1 fruit fly cellular context compared by ENCODE assay signal in genomic region chr2L:2365077-2365651, dm6.
A peak's percentile ranks its signal among the peaks of the same experiment; 100 is the strongest.
TF ChIP-seq lines count a peak whose summit lies in the region.

Gene Rab5 (minus strand): TSS chr2L:2365273.
Gene Axud1 (plus strand): TSS chr2L:2365345.

TF ChIP-seq in whole organism, embryonic, 481 proteins besides CTCF, POLR2A, EP300 and RAD21 (continued from another document and continues in another):
- TF ChIP-seq CG34376 (GFP tag; optimal IDR thresholded peaks at IDR 0.05; lab: Kevin White, UChicago) (no peak), CG1792 (GFP tag; optimal IDR thresholded peaks at IDR 0.05; lab: Kevin White, UChicago) (no peak), CG4360 (GFP tag; IDR thresholded peaks at IDR 0.05; lab: Robert Waterston, UW) (no peak), CG1529 (GFP tag; optimal IDR thresholded peaks at IDR 0.05; lab: Kevin White, UChicago) (no peak), NFAT (GFP tag; IDR thresholded peaks at IDR 0.05; lab: Robert Waterston, UW) (no peak), CG6813 (GFP tag; optimal IDR thresholded peaks at IDR 0.05; lab: Kevin White, UChicago) (no peak), jing (GFP tag; optimal IDR thresholded peaks at IDR 0.05; lab: Kevin White, UChicago) (no peak), sens-2 (GFP tag; IDR thresholded peaks at IDR 0.05; lab: Robert Waterston, UW) (no peak), B-H2 (GFP tag; optimal IDR thresholded peaks at IDR 0.05; lab: Kevin White, UChicago) (no peak), CG14860 (GFP tag; IDR thresholded peaks at IDR 0.05; lab: Robert Waterston, UW; ENCODE audit: partially characterized antibody) (no peak), z (GFP tag; IDR thresholded peaks at IDR 0.05; lab: Robert Waterston, UW) (no peak), CG12391 (tag; optimal IDR thresholded peaks at IDR 0.05; lab: Kevin White, UChicago) (peak; percentile 18), CG7357 (GFP tag; IDR thresholded peaks at IDR 0.05; lab: Robert Waterston, UW) (no peak), salm (tag; optimal IDR thresholded peaks at IDR 0.05; lab: Kevin White, UChicago) (no peak), tgo (GFP tag; IDR thresholded peaks at IDR 0.05; lab: Robert Waterston, UW) (no peak; the same call in 2 of the 3 replicates), CG10654 (GFP tag; optimal IDR thresholded peaks at IDR 0.05; lab: Kevin White, UChicago) (no peak), emc (GFP tag; optimal IDR thresholded peaks at IDR 0.05; lab: Kevin White, UChicago) (no peak), Hr78 (GFP tag; optimal IDR thresholded peaks at IDR 0.05; lab: Kevin White, UChicago) (no peak), CG2129 (GFP tag; IDR thresholded peaks at IDR 0.05; lab: Robert Waterston, UW; ENCODE audit: partially characterized antibody) (no peak), Mad (GFP tag; optimal IDR thresholded peaks at IDR 0.05; lab: Kevin White, UChicago) (no peak), CG2120 (GFP tag; optimal IDR thresholded peaks at IDR 0.05; lab: Kevin White, UChicago) (no peak), C15 (GFP tag; IDR thresholded peaks at IDR 0.05; lab: Robert Waterston, UW) (no peak), chm (GFP tag; IDR thresholded peaks at IDR 0.05; lab: Robert Waterston, UW) (no peak; the same call in 1 of the 2 replicates), Stat92E (GFP tag; optimal IDR thresholded peaks at IDR 0.05; lab: Kevin White, UChicago) (peak in 1 of 3 experiments; percentile 16), Poxn (GFP tag; IDR thresholded peaks at IDR 0.05; lab: Robert Waterston, UW) (no peak), ab (GFP tag; optimal IDR thresholded peaks at IDR 0.05; lab: Kevin White, UChicago) (no peak), Side (GFP tag; optimal IDR thresholded peaks at IDR 0.05; lab: Kevin White, UChicago) (peak; percentile 25), pho (GFP tag; optimal IDR thresholded peaks at IDR 0.05; lab: Kevin White, UChicago) (no peak), sob (GFP tag; IDR thresholded peaks at IDR 0.05; lab: Robert Waterston, UW) (peak; percentile 30; the same call in 1 of the 2 replicates), CG6683 (GFP tag; optimal IDR thresholded peaks at IDR 0.05; lab: Kevin White, UChicago) (no peak), abd-A (tag; optimal IDR thresholded peaks at IDR 0.05; lab: Kevin White, UChicago) (no peak), Bteb2 (GFP tag; optimal IDR thresholded peaks at IDR 0.05; lab: Kevin White, UChicago) (no peak), CG32772 (GFP tag; IDR thresholded peaks at IDR 0.05; lab: Robert Waterston, UW) (0 out of 2 replicates have a peak, but pooled peaks have one; percentile 15), ranshi (GFP tag; IDR thresholded peaks at IDR 0.05; lab: Robert Waterston, UW) (no peak), nerfin-2 (GFP tag; IDR thresholded peaks at IDR 0.05; lab: Robert Waterston, UW; ENCODE audit: partially characterized antibody) (no peak), CG12155 (GFP tag; optimal IDR thresholded peaks at IDR 0.05; lab: Kevin White, UChicago) (no peak), Eip74EF (GFP tag; optimal IDR thresholded peaks at IDR 0.05; lab: Kevin White, UChicago) (peak in 1 of 2 experiments; percentile 12), Bgb (GFP tag; IDR thresholded peaks at IDR 0.05; lab: Robert Waterston, UW; ENCODE audit: partially characterized antibody) (no peak), B-H1 (GFP tag; IDR thresholded peaks at IDR 0.05; lab: Robert Waterston, UW) (no peak), zen (tag; optimal IDR thresholded peaks at IDR 0.05; lab: Kevin White, UChicago) (no peak), CG31388 (GFP tag; optimal IDR thresholded peaks at IDR 0.05; lab: Kevin White, UChicago) (no peak), wek (GFP tag; optimal IDR thresholded peaks at IDR 0.05; lab: Kevin White, UChicago) (no peak), jigr1 (GFP tag; IDR thresholded peaks at IDR 0.05; lab: Robert Waterston, UW) (no peak), vfl (GFP tag; optimal IDR thresholded peaks at IDR 0.05; lab: Kevin White, UChicago) (no peak), CG1233 (GFP tag; optimal IDR thresholded peaks at IDR 0.05; lab: Kevin White, UChicago) (no peak), ci (GFP tag; IDR thresholded peaks at IDR 0.05; lab: Robert Waterston, UW) (0 out of 3 replicates have a peak, but pooled peaks have one; percentile 36), Max (GFP tag; optimal IDR thresholded peaks at IDR 0.05; lab: Kevin White, UChicago) (no peak), CG14014 (GFP tag; IDR thresholded peaks at IDR 0.05; lab: Robert Waterston, UW) (no peak), Ada2b (GFP tag; IDR thresholded peaks at IDR 0.05; lab: Robert Waterston, UW) (no peak), bbx (GFP tag; IDR thresholded peaks at IDR 0.05; lab: Robert Waterston, UW; ENCODE audit: partially characterized antibody) (0 out of 2 replicates have a peak, but pooled peaks have one; percentile 23), h (optimal IDR thresholded peaks at IDR 0.05; lab: Kevin White, UChicago) (no peak), CG2889 (GFP tag; IDR thresholded peaks at IDR 0.05; lab: Robert Waterston, UW) (no peak), grau (tag; optimal IDR thresholded peaks at IDR 0.05; lab: Kevin White, UChicago) (no peak), CG31224 (GFP tag; IDR thresholded peaks at IDR 0.05; lab: Robert Waterston, UW) (no peak), HLH54F (GFP tag; optimal IDR thresholded peaks at IDR 0.05; lab: Kevin White, UChicago) (no peak), CG8478 (optimal IDR thresholded peaks at IDR 0.05; lab: Kevin White, UChicago) (no peak), CG11398 (GFP tag; optimal IDR thresholded peaks at IDR 0.05; lab: Kevin White, UChicago) (no peak), peb (GFP tag; IDR thresholded peaks at IDR 0.05; lab: Robert Waterston, UW) (no peak), Hey (tag; optimal IDR thresholded peaks at IDR 0.05; lab: Kevin White, UChicago) (no peak), CG1832 (GFP tag; optimal IDR thresholded peaks at IDR 0.05; lab: Kevin White, UChicago) (no peak), pan (optimal IDR thresholded peaks at IDR 0.05; lab: Kevin White, UChicago) (no peak), pan (GFP tag; optimal IDR thresholded peaks at IDR 0.05 in 1 of 2, IDR thresholded peaks at IDR 0.05 in 1 of 2) (peak in 1 of 2 experiments; percentile 36), CG9215 (GFP tag; IDR thresholded peaks at IDR 0.05; lab: Robert Waterston, UW) (no peak), Opbp (GFP tag; IDR thresholded peaks at IDR 0.05; lab: Robert Waterston, UW; ENCODE audit: partially characterized antibody) (no peak), CG17328 (GFP tag; IDR thresholded peaks at IDR 0.05; lab: Robert Waterston, UW) (no peak), Camta (GFP tag; optimal IDR thresholded peaks at IDR 0.05; lab: Kevin White, UChicago) (no peak), CG10267 (tag; optimal IDR thresholded peaks at IDR 0.05; lab: Kevin White, UChicago) (peak; percentile 42), CG2875 (GFP tag; optimal IDR thresholded peaks at IDR 0.05; lab: Kevin White, UChicago) (no peak), bigmax (GFP tag; optimal IDR thresholded peaks at IDR 0.05; lab: Kevin White, UChicago) (no peak), p53 (GFP tag; optimal IDR thresholded peaks at IDR 0.05; lab: Kevin White, UChicago) (no peak), Atf-2 (GFP tag; optimal IDR thresholded peaks at IDR 0.05; lab: Kevin White, UChicago) (no peak), fu2 (GFP tag; optimal IDR thresholded peaks at IDR 0.05; lab: Kevin White, UChicago) (no peak), CG10147 (GFP tag; optimal IDR thresholded peaks at IDR 0.05; lab: Kevin White, UChicago) (no peak), NfI (GFP tag; optimal IDR thresholded peaks at IDR 0.05; lab: Kevin White, UChicago) (no peak), ham (GFP tag; IDR thresholded peaks at IDR 0.05; lab: Robert Waterston, UW) (no peak), CG17359 (tag; optimal IDR thresholded peaks at IDR 0.05; lab: Kevin White, UChicago) (no peak), CG12659 (GFP tag; optimal IDR thresholded peaks at IDR 0.05; lab: Kevin White, UChicago) (peak; percentile 68), luna (GFP tag; optimal IDR thresholded peaks at IDR 0.05; lab: Kevin White, UChicago) (no peak), Pdp1 (GFP tag; optimal IDR thresholded peaks at IDR 0.05; lab: Kevin White, UChicago) (peak in 1 of 2 experiments; percentile 85), gem (tag; optimal IDR thresholded peaks at IDR 0.05; lab: Kevin White, UChicago) (peak; percentile 9), D19A (tag; optimal IDR thresholded peaks at IDR 0.05; lab: Kevin White, UChicago) (no peak), rib (GFP tag; IDR thresholded peaks at IDR 0.05; lab: Robert Waterston, UW) (no peak), CG13424 (tag; optimal IDR thresholded peaks at IDR 0.05; lab: Kevin White, UChicago) (no peak), dmrt11E (tag; optimal IDR thresholded peaks at IDR 0.05; lab: Kevin White, UChicago) (no peak), tap (tag; optimal IDR thresholded peaks at IDR 0.05; lab: Kevin White, UChicago) (no peak), CG16813 (GFP tag; IDR thresholded peaks at IDR 0.05; lab: Robert Waterston, UW; ENCODE audit: partially characterized antibody) (peak; percentile 15; the same call in 1 of the 3 replicates), wor (GFP tag; IDR thresholded peaks at IDR 0.05; lab: Robert Waterston, UW) (no peak), CG13624 (GFP tag; optimal IDR thresholded peaks at IDR 0.05; lab: Kevin White, UChicago) (no peak), lilli (GFP tag; optimal IDR thresholded peaks at IDR 0.05; lab: Kevin White, UChicago) (no peak), CG18764 (GFP tag; optimal IDR thresholded peaks at IDR 0.05; lab: Kevin White, UChicago) (no peak), CG8359 (GFP tag; optimal IDR thresholded peaks at IDR 0.05; lab: Kevin White, UChicago; ENCODE audit: borderline replicate concordance) (no peak), yki (optimal IDR thresholded peaks at IDR 0.05; lab: Kevin White, UChicago) (no peak), Dip3 (GFP tag; optimal IDR thresholded peaks at IDR 0.05; lab: Kevin White, UChicago) (no peak), Drgx (GFP tag; IDR thresholded peaks at IDR 0.05; lab: Robert Waterston, UW) (no peak), CG18262 (tag; optimal IDR thresholded peaks at IDR 0.05; lab: Kevin White, UChicago) (no peak), nau (GFP tag; optimal IDR thresholded peaks at IDR 0.05; lab: Kevin White, UChicago) (no peak), Ssrp (tag; optimal IDR thresholded peaks at IDR 0.05; lab: Kevin White, UChicago) (no peak), CG15269 (tag; optimal IDR thresholded peaks at IDR 0.05; lab: Kevin White, UChicago) (no peak), dan (GFP tag; IDR thresholded peaks at IDR 0.05; lab: Robert Waterston, UW) (no peak), so (GFP tag; IDR thresholded peaks at IDR 0.05; lab: Robert Waterston, UW) (no peak; the same call in 2 of the 3 replicates), psq (GFP tag; optimal IDR thresholded peaks at IDR 0.05; lab: Kevin White, UChicago) (no peak), MTF-1 (GFP tag; optimal IDR thresholded peaks at IDR 0.05; lab: Kevin White, UChicago; ENCODE audit: borderline replicate concordance) (no peak), cad (GFP tag; optimal IDR thresholded peaks at IDR 0.05; lab: Kevin White, UChicago) (no peak), CG6272 (GFP tag; IDR thresholded peaks at IDR 0.05; lab: Robert Waterston, UW) (no peak), CG11093 (GFP tag; IDR thresholded peaks at IDR 0.05; lab: Robert Waterston, UW) (no peak), CG12299 (tag; optimal IDR thresholded peaks at IDR 0.05; lab: Kevin White, UChicago) (no peak), scrt (GFP tag; optimal IDR thresholded peaks at IDR 0.05; lab: Kevin White, UChicago) (no peak), Dip2 (GFP tag; IDR thresholded peaks at IDR 0.05; lab: Robert Waterston, UW) (no peak), sc (optimal IDR thresholded peaks at IDR 0.05; lab: Kevin White, UChicago) (no peak), sc (GFP tag; optimal IDR thresholded peaks at IDR 0.05; lab: Kevin White, UChicago) (no peak), gsb (GFP tag; IDR thresholded peaks at IDR 0.05; lab: Robert Waterston, UW) (no peak), CG3407 (GFP tag; optimal IDR thresholded peaks at IDR 0.05; lab: Kevin White, UChicago) (no peak), Dad (GFP tag; optimal IDR thresholded peaks at IDR 0.05; lab: Kevin White, UChicago) (no peak), CG11695 (GFP tag; IDR thresholded peaks at IDR 0.05; lab: Robert Waterston, UW) (peak; percentile 34; the same call in 1 of the 3 replicates), CG5180 (GFP tag; optimal IDR thresholded peaks at IDR 0.05; lab: Kevin White, UChicago) (no peak), dmrt99B (tag; optimal IDR thresholded peaks at IDR 0.05; lab: Kevin White, UChicago) (no peak), CG10209 (GFP tag; optimal IDR thresholded peaks at IDR 0.05; lab: Kevin White, UChicago) (no peak), CG8388 (GFP tag; optimal IDR thresholded peaks at IDR 0.05; lab: Kevin White, UChicago) (no peak), Jarid2 (GFP tag; optimal IDR thresholded peaks at IDR 0.05; lab: Kevin White, UChicago) (no peak), CG12769 (tag; optimal IDR thresholded peaks at IDR 0.05; lab: Kevin White, UChicago) (no peak), Sox100B (GFP tag; optimal IDR thresholded peaks at IDR 0.05; lab: Kevin White, UChicago) (no peak), ATbp (GFP tag; optimal IDR thresholded peaks at IDR 0.05; lab: Kevin White, UChicago) (no peak), sr (GFP tag; IDR thresholded peaks at IDR 0.05; lab: Robert Waterston, UW) (no peak), Lim3 (GFP tag; IDR thresholded peaks at IDR 0.05; lab: Robert Waterston, UW) (no peak), CG10431 (GFP tag; optimal IDR thresholded peaks at IDR 0.05; lab: Kevin White, UChicago) (no peak), CG3281 (GFP tag; optimal IDR thresholded peaks at IDR 0.05; lab: Kevin White, UChicago) (no peak), E2f2 (GFP tag; IDR thresholded peaks at IDR 0.05; lab: Robert Waterston, UW) (peak; percentile 22; the same call in 1 of the 2 replicates), stwl (tag; optimal IDR thresholded peaks at IDR 0.05; lab: Kevin White, UChicago) (peak; percentile 17), CG34224 (GFP tag; IDR thresholded peaks at IDR 0.05; lab: Robert Waterston, UW; ENCODE audit: partially characterized antibody) (peak; percentile 53; the same call in 1 of the 3 replicates), CG12942 (GFP tag; optimal IDR thresholded peaks at IDR 0.05; lab: Kevin White, UChicago) (no peak), insv (GFP tag; optimal IDR thresholded peaks at IDR 0.05; lab: Kevin White, UChicago) (no peak), ash1 (GFP tag; optimal IDR thresholded peaks at IDR 0.05; lab: Kevin White, UChicago) (no peak), CG4424 (GFP tag; optimal IDR thresholded peaks at IDR 0.05; lab: Kevin White, UChicago) (no peak), crp (GFP tag; optimal IDR thresholded peaks at IDR 0.05; lab: Kevin White, UChicago) (no peak), CG5245 (GFP tag; optimal IDR thresholded peaks at IDR 0.05; lab: Kevin White, UChicago) (no peak), CG11456 (GFP tag; IDR thresholded peaks at IDR 0.05; lab: Robert Waterston, UW) (no peak), CG12219 (GFP tag; optimal IDR thresholded peaks at IDR 0.05; lab: Kevin White, UChicago) (no peak)
